Fruit fly (Drosophila melanogaster): ENCODE data around the gene CG31809.

dm6 chr2L:16859566-16859965, 1.1 kb upstream of the CG31809 start:
- TF ChIP-seq Dll (optimal IDR thresholded peaks at IDR 0.05) (no peak), pan (optimal IDR thresholded peaks at IDR 0.05) (no peak), CG8478 (optimal IDR thresholded peaks at IDR 0.05) (no peak)

Measured in whole organism.